Fruit fly (Drosophila melanogaster) whole organism, embryonic: ENCODE results near the gene CG6040.

Experiments
- CG10147 ChIP-seq: fragments of 200-800 bp; sonication (Bioruptor generic); optimal IDR thresholded peaks from 2 replicates; lab custom pipeline; 2019; ENCODE audit warnings: missing biosample characterization, mild to moderate bottlenecking, missing genetic modification characterization, moderate library complexity
- CG11085 ChIP-seq: fragments of 200-800 bp; sonication (Bioruptor generic); IDR thresholded peaks from 2 replicates; pipeline ENCODE4 v1.3.6; 2022; ENCODE audit warnings: missing biosample characterization, missing genetic modification characterization
- CG11093 ChIP-seq: fragments of 200-800 bp; sonication (Bioruptor generic); IDR thresholded peaks from 3 replicates; pipeline ENCODE4 v1.3.6; 2022; ENCODE audit warnings: missing biosample characterization, missing genetic modification characterization
- CG11695 ChIP-seq: fragments of 200-800 bp; sonication (Bioruptor generic); IDR thresholded peaks from 3 replicates; pipeline ENCODE4 v1.3.6; 2022; ENCODE audit warnings: missing biosample characterization, missing genetic modification characterization
- CG14965 ChIP-seq: fragments of 200-800 bp; sonication (Bioruptor generic); optimal IDR thresholded peaks from 2 replicates; lab custom pipeline; 2016; ENCODE audit warnings: missing biosample characterization, missing genetic modification characterization, borderline replicate concordance
- CG15269 ChIP-seq: fragments of 200-800 bp; sonication (Bioruptor generic); optimal IDR thresholded peaks from 2 replicates; lab custom pipeline; 2018; ENCODE audit warnings: missing biosample characterization, mild to moderate bottlenecking, missing genetic modification characterization, moderate library complexity
- CG15601 ChIP-seq: fragments of 200-800 bp; sonication (Bioruptor generic); optimal IDR thresholded peaks from 3 replicates; lab custom pipeline; 2019; ENCODE audit warnings: missing biosample characterization, mild to moderate bottlenecking, missing genetic modification characterization, moderate library complexity
- CG17359 ChIP-seq: fragments of 200-800 bp; sonication (Bioruptor generic); optimal IDR thresholded peaks from 3 replicates; lab custom pipeline; 2018; ENCODE audit warnings: missing biosample characterization, mild to moderate bottlenecking, missing genetic modification characterization, moderate library complexity
- CG17385 ChIP-seq: fragments of 200-800 bp; sonication (Bioruptor generic); optimal IDR thresholded peaks from 3 replicates; lab custom pipeline; 2018; ENCODE audit warnings: missing biosample characterization, mild to moderate bottlenecking, missing genetic modification characterization
- CG17568 ChIP-seq: fragments of 200-800 bp; sonication (Bioruptor generic); optimal IDR thresholded peaks from 2 replicates; lab custom pipeline; 2018; ENCODE audit warnings: missing biosample characterization, mild to moderate bottlenecking, missing genetic modification characterization, moderate library complexity
- CG17912 ChIP-seq: fragments of 200-800 bp; sonication (Bioruptor generic); optimal IDR thresholded peaks from 2 replicates; lab custom pipeline; 2018; ENCODE audit warnings: missing biosample characterization, mild to moderate bottlenecking, missing genetic modification characterization
- CG30403 ChIP-seq: fragments of 200-800 bp; sonication (Bioruptor generic); optimal IDR thresholded peaks from 3 replicates; lab custom pipeline; 2016; ENCODE audit warnings: missing biosample characterization, missing genetic modification characterization
- CG32772 ChIP-seq: fragments of 200-800 bp; sonication (Bioruptor generic); IDR thresholded peaks from 2 replicates; pipeline ENCODE4 v1.3.6; 2022; ENCODE audit warnings: missing biosample characterization, missing genetic modification characterization
- CG34422 ChIP-seq: fragments of 200-800 bp; sonication (Bioruptor generic); IDR thresholded peaks from 3 replicates; pipeline ENCODE4 v1.3.6; 2022; ENCODE audit warnings: missing biosample characterization, missing genetic modification characterization
- CG4282 ChIP-seq: fragments of 200-800 bp; sonication (Bioruptor generic); optimal IDR thresholded peaks from 2 replicates; lab custom pipeline; 2016; ENCODE audit warnings: missing biosample characterization, missing genetic modification characterization
- CG7357 ChIP-seq: fragments of 200-800 bp; sonication (Bioruptor generic); IDR thresholded peaks from 3 replicates; pipeline ENCODE4 v1.3.6; 2022; ENCODE audit warnings: missing biosample characterization, missing genetic modification characterization
- CG7839 ChIP-seq: fragments of 200-800 bp; sonication (Bioruptor generic); optimal IDR thresholded peaks from 3 replicates; lab custom pipeline; 2018; ENCODE audit warnings: missing biosample characterization, mild to moderate bottlenecking, missing genetic modification characterization, moderate library complexity
- CG8924 ChIP-seq: fragments of 200-800 bp; optimal IDR thresholded peaks from 3 replicates; lab custom pipeline; 2019; ENCODE audit warnings: missing biosample characterization, mild to moderate bottlenecking, missing genetic modification characterization, moderate library complexity
- CG9437 ChIP-seq: fragments of 200-800 bp; sonication (Bioruptor generic); optimal IDR thresholded peaks from 2 replicates; lab custom pipeline; 2018; ENCODE audit warnings: missing biosample characterization, mild to moderate bottlenecking, missing genetic modification characterization
- CG9797 ChIP-seq: fragments of 200-800 bp; sonication (Bioruptor generic); optimal IDR thresholded peaks from 3 replicates; lab custom pipeline; 2018; ENCODE audit warnings: missing biosample characterization, mild to moderate bottlenecking, missing genetic modification characterization
- CG9817 ChIP-seq: fragments of 200-800 bp; sonication (Bioruptor generic); optimal IDR thresholded peaks from 2 replicates; lab custom pipeline; 2018; ENCODE audit warnings: missing biosample characterization, mild to moderate bottlenecking, missing genetic modification characterization, moderate library complexity
- Dll ChIP-seq: fragments of 200-800 bp; sonication (Bioruptor generic); IDR thresholded peaks from 4 replicates; pipeline ENCODE4 v1.3.6; 2022; ENCODE audit warnings: missing biosample characterization, missing genetic modification characterization; ENCODE audit not compliant: partially characterized antibody
- Fer3 ChIP-seq: fragments of 200-800 bp; sonication (Bioruptor generic); optimal IDR thresholded peaks from 2 replicates; lab custom pipeline; 2018; ENCODE audit warnings: missing biosample characterization, mild to moderate bottlenecking, missing genetic modification characterization, moderate library complexity
- H2.0 ChIP-seq: fragments of 200-800 bp; sonication (Bioruptor generic); IDR thresholded peaks from 2 replicates; pipeline ENCODE4 v1.3.6; 2022; ENCODE audit warnings: missing biosample characterization, missing genetic modification characterization
- Hr51 ChIP-seq, 2 experiments: fragments of 200-800 bp; sonication (Bioruptor generic); optimal IDR thresholded peaks; 2 replicates in 1 of 2; 3 replicates in 1 of 2; lab custom pipeline; 2016 to 2018; ENCODE audit warnings: missing biosample characterization in 2 of 2, missing genetic modification characterization in 2 of 2, mild to moderate bottlenecking in 1 of 2, moderate library complexity in 1 of 2
- Meics ChIP-seq: fragments of 200-800 bp; sonication (Bioruptor generic); optimal IDR thresholded peaks from 2 replicates; lab custom pipeline; 2017; ENCODE audit warnings: missing biosample characterization, mild to moderate bottlenecking, missing genetic modification characterization
- Oli ChIP-seq: fragments of 200-800 bp; sonication (Bioruptor generic); optimal IDR thresholded peaks from 2 replicates; lab custom pipeline; 2018; ENCODE audit warnings: missing biosample characterization, mild to moderate bottlenecking, missing genetic modification characterization, moderate library complexity
- Opbp ChIP-seq: fragments of 200-800 bp; sonication (Bioruptor generic); IDR thresholded peaks from 3 replicates; pipeline ENCODE4 v1.3.6; 2022; ENCODE audit warnings: missing biosample characterization, missing genetic modification characterization; ENCODE audit not compliant: partially characterized antibody
- Rfx ChIP-seq: fragments of 200-800 bp; sonication (Bioruptor generic); IDR thresholded peaks from 2 replicates; pipeline ENCODE4 v1.3.6; 2022; ENCODE audit warnings: missing biosample characterization, missing genetic modification characterization
- Xbp1 ChIP-seq: fragments of 200-800 bp; sonication (Bioruptor generic); optimal IDR thresholded peaks from 3 replicates; lab custom pipeline; 2016; ENCODE audit warnings: missing biosample characterization, mild to moderate bottlenecking, missing genetic modification characterization
- bcd ChIP-seq: fragments of 200-800 bp; sonication (Bioruptor generic); optimal IDR thresholded peaks from 2 replicates; lab custom pipeline; 2017; ENCODE audit warnings: missing biosample characterization, mild to moderate bottlenecking, missing genetic modification characterization
- dmrt99B ChIP-seq: fragments of 200-800 bp; sonication (Bioruptor generic); optimal IDR thresholded peaks from 2 replicates; lab custom pipeline; 2018; ENCODE audit warnings: missing biosample characterization, mild to moderate bottlenecking, missing genetic modification characterization, moderate library complexity
- dysf ChIP-seq: fragments of 200-800 bp; sonication (Bioruptor generic); IDR thresholded peaks from 3 replicates; pipeline ENCODE4 v1.3.6; 2022; ENCODE audit warnings: missing biosample characterization, missing genetic modification characterization
- esg ChIP-seq: fragments of 200-800 bp; sonication (Bioruptor generic); conservative IDR thresholded peaks from 2 replicates; pipeline ENCODE4 v1.3.6; 2022; ENCODE audit warnings: missing biosample characterization, missing genetic modification characterization
- fd3F ChIP-seq: fragments of 200-800 bp; sonication (Bioruptor generic); optimal IDR thresholded peaks from 2 replicates; lab custom pipeline; 2018; ENCODE audit warnings: missing biosample characterization, mild to moderate bottlenecking, missing genetic modification characterization, moderate library complexity
- fd96Cb ChIP-seq: fragments of 200-800 bp; sonication (Bioruptor generic); optimal IDR thresholded peaks from 2 replicates; lab custom pipeline; 2018; ENCODE audit warnings: missing biosample characterization, mild to moderate bottlenecking, missing genetic modification characterization, moderate library complexity
- gem ChIP-seq: fragments of 200-800 bp; sonication (Bioruptor generic); optimal IDR thresholded peaks from 2 replicates; lab custom pipeline; 2019; ENCODE audit warnings: missing biosample characterization, mild to moderate bottlenecking, missing genetic modification characterization, moderate library complexity
- hkb ChIP-seq, 2 experiments: fragments of 200-800 bp in 1 of 2; fragments of >200 bp in 1 of 2; sonication (Bioruptor generic) in 1 of 2; IDR thresholded peaks in 1 of 2; optimal IDR thresholded peaks in 1 of 2; 2 replicates each; pipeline versions ENCODE4 v1.3.6 to Lab custom; 2017 to 2022; ENCODE audit warnings: missing biosample characterization in 1 of 2, missing genetic modification characterization in 1 of 2
- otp ChIP-seq: fragments of 200-800 bp; sonication (Bioruptor generic); IDR thresholded peaks from 3 replicates; pipeline ENCODE4, ENCODE4 v1.3.6; 2022; ENCODE audit warnings: missing biosample characterization, missing genetic modification characterization
- pita ChIP-seq: fragments of 200-800 bp; sonication (Bioruptor generic); optimal IDR thresholded peaks from 2 replicates; lab custom pipeline; 2017; ENCODE audit warnings: missing biosample characterization, mild to moderate bottlenecking, missing genetic modification characterization
- row ChIP-seq: fragments of 200-800 bp; sonication (Bioruptor generic); IDR thresholded peaks from 3 replicates; pipeline ENCODE4 v1.3.6; 2022; ENCODE audit warnings: missing biosample characterization, missing genetic modification characterization
- sisA ChIP-seq: fragments of 200-800 bp; sonication (Bioruptor generic); IDR thresholded peaks from 2 replicates; pipeline ENCODE4 v1.3.6; 2022; ENCODE audit warnings: missing biosample characterization, missing genetic modification characterization
- ttk ChIP-seq: fragments of 200-800 bp; sonication (Bioruptor generic); IDR thresholded peaks from 2 replicates; pipeline ENCODE4 v2.1.2; 2022; ENCODE audit warnings: missing biosample characterization, missing genetic modification characterization
- unpg ChIP-seq: fragments of 200-800 bp; sonication (Bioruptor generic); optimal IDR thresholded peaks from 3 replicates; lab custom pipeline; 2018; ENCODE audit warnings: missing biosample characterization, mild to moderate bottlenecking, missing genetic modification characterization, moderate library complexity
- wdn ChIP-seq: fragments of 200-800 bp; sonication (Bioruptor generic); IDR thresholded peaks from 2 replicates; pipeline ENCODE4 v1.3.6; 2022; ENCODE audit warnings: missing biosample characterization, missing genetic modification characterization
- z ChIP-seq: fragments of 200-800 bp; sonication (Bioruptor generic); IDR thresholded peaks from 3 replicates; pipeline ENCODE4 v1.3.6; 2022; ENCODE audit warnings: missing biosample characterization, missing genetic modification characterization

Gene CG6040

dm6 chr3R:19151848-19152787 is 55.4 kb downstream of the CG6040 start (continued):
- peak; percentile 21 for TF ChIP-seq CG9437 (GFP tag; lab: Kevin White, UChicago)
- 0 out of 3 replicates have a peak, but pooled peaks have one; percentile 18 for TF ChIP-seq otp (GFP tag; lab: Robert Waterston, UW)
- TF ChIP-seq CG15269 (tag; lab: Kevin White, UChicago): peak; percentile 60
- TF ChIP-seq CG11695 (GFP tag; lab: Robert Waterston, UW): peak; percentile 67; the same call in 2 of the 3 replicates
- peak; percentile 1 for TF ChIP-seq CG8924 (tag; lab: Kevin White, UChicago)
- TF ChIP-seq Meics (GFP tag; lab: Kevin White, UChicago): peak; percentile 38
- TF ChIP-seq CG30403 (GFP tag; lab: Kevin White, UChicago): peak; percentile 13
- TF ChIP-seq Opbp (GFP tag; lab: Robert Waterston, UW): no peak
- TF ChIP-seq Rfx (GFP tag; lab: Robert Waterston, UW): peak; percentile 58; the same call in 1 of the 2 replicates
- TF ChIP-seq wdn (GFP tag; lab: Robert Waterston, UW): 0 out of 2 replicates have a peak, but pooled peaks have one; percentile 10
- TF ChIP-seq sisA (GFP tag; lab: Robert Waterston, UW): peak; percentile 47; the same call in 1 of the 2 replicates
- no peak for TF ChIP-seq CG15601 (tag; lab: Kevin White, UChicago)
- TF ChIP-seq ttk (GFP tag; lab: Robert Waterston, UW): peak; percentile 67
- TF ChIP-seq row (GFP tag; lab: Robert Waterston, UW): peak; percentile 59; the same call in 2 of the 3 replicates
- TF ChIP-seq CG14965 (GFP tag; lab: Kevin White, UChicago): no peak
- peak; percentile 56 for TF ChIP-seq esg (GFP tag; lab: Robert Waterston, UW)
- TF ChIP-seq CG34422: peak; percentile 47; the same call in 2 of the 3 replicates
- peak in 1 of 2 experiments; percentile 54 for TF ChIP-seq Hr51 (GFP tag; optimal IDR thresholded peaks at IDR 0.05; lab: Kevin White, UChicago)
- peak; percentile 5 for TF ChIP-seq Fer3
- TF ChIP-seq unpg (GFP tag; lab: Kevin White, UChicago): peak; percentile 54
- TF ChIP-seq H2.0 (GFP tag; lab: Robert Waterston, UW): peak; percentile 56; the same call in 1 of the 2 replicates
- TF ChIP-seq dmrt99B: peak; percentile 36
- TF ChIP-seq CG4282 (GFP tag; lab: Kevin White, UChicago): no peak
- peak; percentile 59 for TF ChIP-seq gem (tag; lab: Kevin White, UChicago)
- TF ChIP-seq fd96Cb (tag; lab: Kevin White, UChicago): peak; percentile 21
- peak; percentile 16 for TF ChIP-seq CG17385 (GFP tag; lab: Kevin White, UChicago)
- TF ChIP-seq z (GFP tag; lab: Robert Waterston, UW): no peak
- TF ChIP-seq CG9817 (tag; lab: Kevin White, UChicago): peak; percentile 35
- TF ChIP-seq CG32772 (GFP tag; lab: Robert Waterston, UW): 0 out of 2 replicates have a peak, but pooled peaks have one; percentile 11
- TF ChIP-seq dysf (GFP tag; lab: Robert Waterston, UW): peak; percentile 49; the same call in 2 of the 3 replicates
- peak; percentile 33 for TF ChIP-seq Oli
- peak; percentile 35 for TF ChIP-seq CG17359 (tag; lab: Kevin White, UChicago)
- TF ChIP-seq CG17912 (GFP tag; lab: Kevin White, UChicago): no peak
- TF ChIP-seq pita (GFP tag; lab: Kevin White, UChicago): no peak
- peak; percentile 19 for TF ChIP-seq CG10147 (GFP tag; lab: Kevin White, UChicago)
- 0 out of 3 replicates have a peak, but pooled peaks have one; percentile 13 for TF ChIP-seq CG11093
- TF ChIP-seq CG7839: peak; percentile 53
- peak; percentile 25 for TF ChIP-seq fd3F (GFP tag; lab: Kevin White, UChicago)
- no peak for TF ChIP-seq CG9797 (GFP tag; lab: Kevin White, UChicago)
- TF ChIP-seq hkb (optimal IDR thresholded peaks at IDR 0.05; lab: Kevin White, UChicago): no peak
- TF ChIP-seq hkb (GFP tag; IDR thresholded peaks at IDR 0.05; lab: Robert Waterston, UW): peak; percentile 59
- peak; percentile 24 for TF ChIP-seq bcd
- no peak for TF ChIP-seq CG17568
- TF ChIP-seq CG7357: 0 out of 3 replicates have a peak, but pooled peaks have one; percentile 36
- TF ChIP-seq CG11085 (GFP tag; lab: Robert Waterston, UW): 0 out of 2 replicates have a peak, but pooled peaks have one; percentile 34
- peak; percentile 25 for TF ChIP-seq Xbp1 (GFP tag; lab: Kevin White, UChicago)
- TF ChIP-seq Dll (GFP tag; lab: Robert Waterston, UW): no peak
